Fruit fly (Drosophila melanogaster): ENCODE measurements around the gene Eig71Ek.

- TF ChIP-seq GATAd (GFP tag; optimal IDR thresholded peaks at IDR 0.05): no peak
- TF ChIP-seq pan (optimal IDR thresholded peaks at IDR 0.05): no peak
- no peak for TF ChIP-seq Hr78 (GFP tag; optimal IDR thresholded peaks at IDR 0.05)
- no peak for TF ChIP-seq sage (GFP tag; optimal IDR thresholded peaks at IDR 0.05)
Measured at dm6 chr3L:15669939-15670338, 8.9 kb downstream of the Eig71Ek start.
